Worm (Caenorhabditis elegans) whole organism, young adult: ENCODE results near the gene mlp-1.

ENCODE experiments used
- B0336.3 ChIP-seq: fragments of 200-800 bp; sonication (Bioruptor generic); IDR thresholded peaks from 2 replicates; pipeline ENCODE4 v1.3.6; 2022; ENCODE audit warnings: missing genetic modification characterization, missing compliant biosample characterization
- F22D6.2 ChIP-seq: sonication (generic microtip); optimal IDR thresholded peaks from 2 replicates; lab custom pipeline; 2016; ENCODE audit warnings: mild to moderate bottlenecking, missing genetic modification characterization, missing compliant biosample characterization
- F23B12.7 ChIP-seq: sonication (generic microtip); optimal IDR thresholded peaks from 2 replicates; lab custom pipeline; 2017; ENCODE audit warnings: missing genetic modification characterization, mild to moderate bottlenecking, missing compliant biosample characterization, antibody characterized with exemption, moderate library complexity; ENCODE audit not compliant: insufficient read depth
- F39B2.1 ChIP-seq: fragments of 200-800 bp; sonication (Bioruptor generic); IDR thresholded peaks from 2 replicates; pipeline ENCODE4 v1.3.6; 2022; ENCODE audit warnings: missing genetic modification reagents, missing genetic modification characterization, missing compliant biosample characterization
- F52B5.7 ChIP-seq: sonication (generic microtip); optimal IDR thresholded peaks from 2 replicates; lab custom pipeline; 2016; ENCODE audit warnings: mild to moderate bottlenecking, missing genetic modification characterization, missing compliant biosample characterization
- F57C9.4 ChIP-seq: sonication (generic microtip); optimal IDR thresholded peaks from 2 replicates; lab custom pipeline; 2017; ENCODE audit warnings: mild to moderate bottlenecking, missing genetic modification characterization, missing compliant biosample characterization
- K12H6.12 ChIP-seq: fragments of 200-800 bp; sonication (Bioruptor generic); optimal IDR thresholded peaks from 2 replicates; lab custom pipeline; 2018; ENCODE audit warnings: mild to moderate bottlenecking, missing genetic modification characterization, missing compliant biosample characterization
- Y53F4B.3 ChIP-seq: fragments of 200-800 bp; sonication (Bioruptor generic); IDR thresholded peaks from 2 replicates; pipeline ENCODE4 v1.3.6; 2022; ENCODE audit warnings: missing genetic modification reagents, missing genetic modification characterization, missing compliant biosample characterization
- Y53G8AR.9 ChIP-seq: fragments of 200-800 bp; sonication (Bioruptor generic); conservative IDR thresholded peaks from 2 replicates; pipeline ENCODE4 v1.3.6; 2022; ENCODE audit warnings: missing genetic modification reagents, missing genetic modification characterization, missing compliant biosample characterization
- Y67H2A.10 ChIP-seq: fragments of 200-800 bp; sonication (Bioruptor generic); conservative IDR thresholded peaks from 2 replicates; pipeline ENCODE4 v1.3.6; 2022; ENCODE audit warnings: missing genetic modification reagents, missing genetic modification characterization, missing compliant biosample characterization
- Y79H2A.3 ChIP-seq: fragments of 200-800 bp; sonication (Bioruptor generic); conservative IDR thresholded peaks from 2 replicates; pipeline ENCODE4 v1.3.6; 2022; ENCODE audit warnings: missing genetic modification reagents, missing genetic modification characterization, missing compliant biosample characterization
- atf-7 ChIP-seq: sonication (generic microtip); optimal IDR thresholded peaks from 2 replicates; lab custom pipeline; 2017; ENCODE audit warnings: mild to moderate bottlenecking, missing genetic modification characterization, missing compliant biosample characterization
- athp-1 ChIP-seq: sonication (generic microtip); optimal IDR thresholded peaks from 2 replicates; lab custom pipeline; 2017; ENCODE audit warnings: mild to moderate bottlenecking, missing genetic modification characterization, missing compliant biosample characterization
- attf-3 ChIP-seq: fragments of 200-800 bp; sonication (Bioruptor generic); conservative IDR thresholded peaks from 2 replicates; pipeline ENCODE4 v1.3.6; 2022; ENCODE audit warnings: missing genetic modification reagents, missing genetic modification characterization, missing compliant biosample characterization
- attf-5 ChIP-seq: fragments of 200-800 bp; sonication (Bioruptor generic); optimal IDR thresholded peaks from 2 replicates; lab custom pipeline; 2018; ENCODE audit warnings: mild to moderate bottlenecking, missing genetic modification characterization, missing compliant biosample characterization
- attf-6 ChIP-seq: fragments of 200-800 bp; sonication (Bioruptor generic); IDR thresholded peaks from 2 replicates; pipeline ENCODE4 v1.3.6; 2022; ENCODE audit warnings: missing genetic modification reagents, missing genetic modification characterization, missing compliant biosample characterization
- cebp-1 ChIP-seq, 2 experiments: fragments of 200-800 bp in 1 of 2; sonication (Bioruptor generic) in 1 of 2; sonication (generic microtip) in 1 of 2; IDR thresholded peaks in 1 of 2; optimal IDR thresholded peaks in 1 of 2; 2 replicates each; pipeline versions ENCODE4 v1.3.6 to Lab custom; 2017 to 2022; ENCODE audit warnings: missing compliant biosample characterization in 2 of 2, missing genetic modification characterization in 2 of 2, mild to moderate bottlenecking in 1 of 2, missing genetic modification reagents in 1 of 2, moderate library complexity in 1 of 2
- ceh-27 ChIP-seq: fragments of 200-800 bp; sonication (Bioruptor generic); optimal IDR thresholded peaks from 2 replicates; lab custom pipeline; 2018; ENCODE audit warnings: mild to moderate bottlenecking, missing genetic modification characterization, moderate library complexity, missing compliant biosample characterization
- ceh-40 ChIP-seq: fragments of 200-800 bp; sonication (Bioruptor generic); IDR thresholded peaks from 2 replicates; pipeline ENCODE4 v1.3.6; 2022; ENCODE audit warnings: missing genetic modification characterization, missing compliant biosample characterization
- efl-1 ChIP-seq: fragments of 150-350 bp; optimal IDR thresholded peaks from 2 replicates; lab custom pipeline; 2014; ENCODE audit warnings: missing biosample characterization, missing genetic modification reagents, missing genetic modification characterization
- gei-17 ChIP-seq: fragments of 200-800 bp; sonication (Bioruptor generic); optimal IDR thresholded peaks from 2 replicates; lab custom pipeline; 2018; ENCODE audit warnings: mild to moderate bottlenecking, missing genetic modification characterization, missing compliant biosample characterization
- hlh-26 ChIP-seq: fragments of 200-800 bp; sonication (Bioruptor generic); conservative IDR thresholded peaks from 2 replicates; pipeline ENCODE4 v1.3.6; 2022; ENCODE audit warnings: missing genetic modification reagents, missing genetic modification characterization, missing compliant biosample characterization
- let-526 ChIP-seq: fragments of 200-800 bp; sonication (Bioruptor generic); IDR thresholded peaks from 2 replicates; pipeline ENCODE4 v1.3.6; 2022; ENCODE audit warnings: missing genetic modification reagents, missing genetic modification characterization, missing compliant biosample characterization
- lin-26 ChIP-seq: fragments of 200-800 bp; sonication (Bioruptor generic); IDR thresholded peaks from 2 replicates; pipeline ENCODE4 v1.3.6; 2022; ENCODE audit warnings: missing genetic modification reagents, missing genetic modification characterization, missing compliant biosample characterization
- lin-40 ChIP-seq: sonication (generic microtip); optimal IDR thresholded peaks from 2 replicates; lab custom pipeline; 2016; ENCODE audit warnings: missing genetic modification characterization, mild to moderate bottlenecking, missing compliant biosample characterization, missing genotype, missing genetic modification reagents
- lsy-27 ChIP-seq: sonication (generic microtip); optimal IDR thresholded peaks from 2 replicates; lab custom pipeline; 2017; ENCODE audit warnings: missing genetic modification characterization, mild to moderate bottlenecking, missing compliant biosample characterization, antibody characterized with exemption, missing genotype, borderline replicate concordance; ENCODE audit not compliant: insufficient read depth
- madf-3 ChIP-seq: fragments of 200-800 bp; sonication (Bioruptor generic); IDR thresholded peaks from 2 replicates; pipeline ENCODE4 v1.3.6; 2022; ENCODE audit warnings: missing genetic modification reagents, missing genetic modification characterization, missing compliant biosample characterization
- mcd-1 ChIP-seq: fragments of 200-800 bp; sonication (Bioruptor generic); IDR thresholded peaks from 2 replicates; pipeline ENCODE4 v1.3.6; 2022; ENCODE audit warnings: missing genetic modification reagents, missing genetic modification characterization, missing compliant biosample characterization
- mes-4 ChIP-seq: sonication (generic microtip); optimal IDR thresholded peaks from 2 replicates; lab custom pipeline; 2016; ENCODE audit warnings: missing genotype, missing genetic modification characterization, missing compliant biosample characterization
- nfyb-1 ChIP-seq: fragments of 200-800 bp; sonication (Bioruptor generic); IDR thresholded peaks from 2 replicates; pipeline ENCODE4 v1.3.6; 2022; ENCODE audit warnings: missing genetic modification reagents, missing genetic modification characterization, missing compliant biosample characterization
- pbrm-1 ChIP-seq: fragments of 200-800 bp; sonication (Bioruptor generic); IDR thresholded peaks from 2 replicates; pipeline ENCODE4 v1.3.6; 2022; ENCODE audit warnings: missing genetic modification reagents, missing genetic modification characterization, missing compliant biosample characterization
- sdz-38 ChIP-seq: sonication (generic microtip); optimal IDR thresholded peaks from 2 replicates; lab custom pipeline; 2016; ENCODE audit warnings: missing genotype, missing genetic modification characterization, missing compliant biosample characterization
- sea-2 ChIP-seq: fragments of 200-800 bp; sonication (Bioruptor generic); IDR thresholded peaks from 2 replicates; pipeline ENCODE4 v1.3.6; 2022; ENCODE audit warnings: missing genetic modification characterization, missing compliant biosample characterization
- snpc-1.3 ChIP-seq: sonication (generic microtip); optimal IDR thresholded peaks from 2 replicates; lab custom pipeline; 2017; ENCODE audit warnings: missing genetic modification characterization, mild to moderate bottlenecking, missing compliant biosample characterization, antibody characterized with exemption, moderate library complexity, missing genotype, missing genetic modification reagents; ENCODE audit not compliant: insufficient read depth
- somi-1 ChIP-seq: fragments of 200-800 bp; sonication (Bioruptor generic); optimal IDR thresholded peaks from 2 replicates; lab custom pipeline; 2018; ENCODE audit warnings: mild to moderate bottlenecking, missing genetic modification characterization, missing compliant biosample characterization
- tlf-1 ChIP-seq: fragments of 200-800 bp; sonication (Bioruptor generic); optimal IDR thresholded peaks from 2 replicates; lab custom pipeline; 2018; ENCODE audit warnings: mild to moderate bottlenecking, missing genetic modification characterization, missing compliant biosample characterization
- zfh-2 ChIP-seq: fragments of 200-800 bp; sonication (Bioruptor generic); conservative IDR thresholded peaks from 2 replicates; pipeline ENCODE4 v1.3.6; 2022; ENCODE audit warnings: missing genetic modification reagents, missing genetic modification characterization, missing compliant biosample characterization
- ztf-22 ChIP-seq: fragments of 200-800 bp; sonication (Bioruptor generic); optimal IDR thresholded peaks from 2 replicates; lab custom pipeline; 2018; ENCODE audit warnings: mild to moderate bottlenecking, missing genetic modification characterization, moderate library complexity, missing compliant biosample characterization
- ztf-25 ChIP-seq: fragments of 200-800 bp; sonication (Bioruptor generic); IDR thresholded peaks from 2 replicates; pipeline ENCODE4 v1.3.6; 2022; ENCODE audit warnings: missing genetic modification reagents, missing genetic modification characterization, missing compliant biosample characterization
- ztf-3 ChIP-seq: fragments of 200-800 bp; sonication (Bioruptor generic); optimal IDR thresholded peaks from 2 replicates; lab custom pipeline; 2018; ENCODE audit warnings: mild to moderate bottlenecking, missing genetic modification characterization, missing compliant biosample characterization

Gene mlp-1

DNA sequence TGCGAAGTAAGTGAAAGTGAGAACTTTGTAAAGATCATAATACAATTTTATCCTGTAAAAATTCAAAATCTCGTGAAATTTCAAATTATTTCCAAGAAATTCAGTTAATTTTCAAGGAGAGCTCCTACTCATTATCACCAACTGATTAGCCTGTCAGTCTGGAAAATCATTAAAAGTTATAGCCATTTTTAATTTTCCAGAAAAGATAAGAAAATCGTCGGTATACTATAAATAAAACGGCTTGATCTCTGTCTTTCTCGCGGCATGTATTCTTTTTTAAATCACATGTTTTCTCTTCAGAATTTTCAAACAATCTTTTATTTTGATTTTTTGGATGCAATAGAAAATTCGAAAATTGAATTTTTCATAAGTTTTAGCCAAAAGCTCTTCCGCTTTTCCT, 25.9 kb downstream of the mlp-1 start:
- no peak for TF ChIP-seq gei-17 (GFP tag; lab: Kevin White, UChicago)
- no peak for TF ChIP-seq F52B5.7 (tag; lab: Kevin White, UChicago)
- no peak for TF ChIP-seq ceh-40
- no peak for TF ChIP-seq Y67H2A.10
- no peak for TF ChIP-seq lin-26 (GFP tag; lab: Robert Waterston, UW)
- no peak for TF ChIP-seq lsy-27 (tag; lab: Kevin White, UChicago)
- TF ChIP-seq nfyb-1 (GFP tag; lab: Robert Waterston, UW) = no peak
- no peak for TF ChIP-seq madf-3
- TF ChIP-seq mes-4 = no peak
- no peak for TF ChIP-seq efl-1
- TF ChIP-seq zfh-2 (GFP tag; lab: Robert Waterston, UW) = no peak
- no peak for TF ChIP-seq F39B2.1 (GFP tag; lab: Robert Waterston, UW)
- TF ChIP-seq ceh-27 (GFP tag; lab: Kevin White, UChicago) = no peak
- no peak for TF ChIP-seq attf-5 (GFP tag; lab: Kevin White, UChicago)
- no peak for TF ChIP-seq tlf-1 (GFP tag; lab: Kevin White, UChicago)
- no peak for TF ChIP-seq ztf-22 (GFP tag; lab: Kevin White, UChicago)
- no peak for TF ChIP-seq athp-1 (tag; lab: Kevin White, UChicago)
- TF ChIP-seq sdz-38 (tag; lab: Kevin White, UChicago) = no peak
- TF ChIP-seq, all 124 proteins: peak for 0

DNA sequence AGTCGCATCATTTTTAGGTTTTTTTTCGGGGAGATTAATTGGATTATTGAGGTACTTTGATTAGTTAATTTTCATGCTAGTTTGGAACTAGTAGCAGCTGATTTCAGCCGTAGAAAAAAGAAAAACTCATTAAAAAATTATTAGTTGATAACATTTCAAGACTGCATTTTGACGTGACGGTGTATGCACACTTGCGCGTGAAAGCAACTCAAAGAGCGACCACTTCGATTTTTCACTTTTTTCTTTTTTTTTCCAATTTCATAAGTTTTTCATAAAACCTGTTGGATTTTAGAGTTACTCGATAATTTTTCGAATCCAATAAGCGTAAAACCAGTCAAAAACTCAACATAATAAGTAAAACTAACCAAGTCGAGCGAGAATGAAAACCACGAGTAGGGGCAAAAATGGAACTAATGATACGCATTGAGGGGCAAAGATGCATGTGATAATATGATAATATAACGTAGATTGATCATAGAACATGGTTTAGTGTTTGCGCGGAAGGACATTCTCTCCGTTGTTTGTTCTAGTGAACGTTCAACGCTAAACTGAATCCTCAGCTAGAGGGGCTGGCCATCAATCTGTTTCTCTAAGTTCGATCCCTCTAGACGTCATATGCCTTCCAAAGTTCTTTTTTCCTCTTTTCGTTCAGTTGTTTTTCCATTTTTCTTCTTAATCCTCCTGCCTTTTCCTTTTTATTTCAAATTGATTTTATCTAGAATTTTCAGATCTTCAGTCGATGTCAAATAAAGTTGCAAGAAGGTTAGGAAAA, 26.5 kb downstream of the mlp-1 start, which contains the start of the genes F25B5.6 and F25B5.3:
Gene F25B5.6 (minus strand): TSS at position 572 of the 772 bp plus-strand sequence.
Gene F25B5.3 (plus strand): TSS at position 722 of the 772 bp plus-strand sequence.
- no peak for TF ChIP-seq pbrm-1 (GFP tag; lab: Robert Waterston, UW)
- no peak for TF ChIP-seq lin-40 (tag; lab: Kevin White, UChicago)
- TF ChIP-seq attf-6 (GFP tag; lab: Robert Waterston, UW) = no peak
- no peak for TF ChIP-seq F57C9.4 (tag; lab: Kevin White, UChicago)
- TF ChIP-seq ceh-40 = no peak
- TF ChIP-seq let-526 (GFP tag; lab: Robert Waterston, UW) = no peak
- no peak for TF ChIP-seq somi-1 (GFP tag; lab: Kevin White, UChicago)
- no peak for TF ChIP-seq atf-7 (tag; lab: Kevin White, UChicago)
- no peak for TF ChIP-seq attf-3 (GFP tag; lab: Robert Waterston, UW)
- TF ChIP-seq ztf-25 = no peak
- no peak for TF ChIP-seq ceh-27 (GFP tag; lab: Kevin White, UChicago)
- no peak for TF ChIP-seq snpc-1.3 (tag; lab: Kevin White, UChicago)
- TF ChIP-seq F22D6.2 = no peak
- no peak for TF ChIP-seq Y79H2A.3 (GFP tag; lab: Robert Waterston, UW)
- TF ChIP-seq B0336.3 = no peak
- TF ChIP-seq Y53G8AR.9 (GFP tag; lab: Robert Waterston, UW) = 0 out of 2 replicates have a peak, but pooled peaks have one; percentile 23
- TF ChIP-seq F23B12.7 (tag; lab: Kevin White, UChicago) = peak; percentile 34
- no peak for TF ChIP-seq hlh-26 (GFP tag; lab: Robert Waterston, UW)
- no peak for TF ChIP-seq sea-2 (GFP tag; lab: Robert Waterston, UW)
- no peak for TF ChIP-seq Y53F4B.3 (GFP tag; lab: Robert Waterston, UW)
- no peak for TF ChIP-seq cebp-1 (GFP tag; IDR thresholded peaks at IDR 0.05; lab: Robert Waterston, UW)
- TF ChIP-seq cebp-1 (tag; optimal IDR thresholded peaks at IDR 0.05; lab: Kevin White, UChicago) = peak; percentile 18
- no peak for TF ChIP-seq nfyb-1 (GFP tag; lab: Robert Waterston, UW)
- no peak for TF ChIP-seq ztf-3 (GFP tag; lab: Kevin White, UChicago)
- 0 out of 2 replicates have a peak, but pooled peaks have one; percentile 14 for TF ChIP-seq mcd-1 (GFP tag; lab: Robert Waterston, UW)
- no peak for TF ChIP-seq K12H6.12 (tag; lab: Kevin White, UChicago)
